Fruit fly (Drosophila melanogaster): ENCODE data around the gene CG6118.

The CG6118 gene

dm6 chr3R:15371833-15372232, 62.7 kb downstream of the CG6118 start, which contains the start of the genes Ccm3 and CG6136 (continued):
- TF ChIP-seq CG15696 (tag; optimal IDR thresholded peaks at IDR 0.05) = no peak
- TF ChIP-seq sug (tag; optimal IDR thresholded peaks at IDR 0.05) = peak; percentile 58
- TF ChIP-seq CG5953 (GFP tag; IDR thresholded peaks at IDR 0.05) = no peak
- TF ChIP-seq unpg (GFP tag; optimal IDR thresholded peaks at IDR 0.05) = peak; percentile 36
- no peak for TF ChIP-seq Sry-β (GFP tag; optimal IDR thresholded peaks at IDR 0.05)
- TF ChIP-seq Hey (tag; optimal IDR thresholded peaks at IDR 0.05) = no peak
- no peak for TF ChIP-seq sr (GFP tag; IDR thresholded peaks at IDR 0.05)
- TF ChIP-seq pnt (GFP tag; optimal IDR thresholded peaks at IDR 0.05) = no peak
- peak; percentile 89 for TF ChIP-seq tna (GFP tag; IDR thresholded peaks at IDR 0.05; ENCODE audit: partially characterized antibody)
- peak; percentile 52 for TF ChIP-seq CG6765 (GFP tag; optimal IDR thresholded peaks at IDR 0.05)
- no peak for TF ChIP-seq CG6175 (GFP tag; IDR thresholded peaks at IDR 0.05)
- TF ChIP-seq CG30020 (tag; optimal IDR thresholded peaks at IDR 0.05) = peak; percentile 19
- no peak for TF ChIP-seq Spps (tag; optimal IDR thresholded peaks at IDR 0.05)
- TF ChIP-seq H2.0 (GFP tag; IDR thresholded peaks at IDR 0.05) = peak; percentile 24
- TF ChIP-seq CG8281 (tag; optimal IDR thresholded peaks at IDR 0.05) = no peak
- TF ChIP-seq sob (GFP tag; IDR thresholded peaks at IDR 0.05) = peak; percentile 84
- no peak for TF ChIP-seq CG15073 (GFP tag; optimal IDR thresholded peaks at IDR 0.05)
- TF ChIP-seq CG6854 (GFP tag; optimal IDR thresholded peaks at IDR 0.05) = no peak
- no peak for TF ChIP-seq CkIIα-i1 (GFP tag; IDR thresholded peaks at IDR 0.05)
- TF ChIP-seq CG7786 (GFP tag; optimal IDR thresholded peaks at IDR 0.05) = peak; percentile 62
- TF ChIP-seq dpn (GFP tag; optimal IDR thresholded peaks at IDR 0.05) = peak; percentile 54 to 55
- peak; percentile 87 for TF ChIP-seq mld (GFP tag; IDR thresholded peaks at IDR 0.05; ENCODE audit: partially characterized antibody)
- peak; percentile 96 for TF ChIP-seq Bgb (GFP tag; IDR thresholded peaks at IDR 0.05; ENCODE audit: partially characterized antibody)
- TF ChIP-seq dm (GFP tag; optimal IDR thresholded peaks at IDR 0.05) = peak; percentile 2
- peak; percentile 3 for TF ChIP-seq CG13424 (tag; optimal IDR thresholded peaks at IDR 0.05)
- no peak for TF ChIP-seq fd3F (GFP tag; optimal IDR thresholded peaks at IDR 0.05)
- TF ChIP-seq sqz (GFP tag; optimal IDR thresholded peaks at IDR 0.05) = no peak
- no peak for TF ChIP-seq CG4707 (GFP tag; optimal IDR thresholded peaks at IDR 0.05)
- peak; percentile 62 for TF ChIP-seq CG32532 (GFP tag; IDR thresholded peaks at IDR 0.05)
- TF ChIP-seq Hr51 (GFP tag; optimal IDR thresholded peaks at IDR 0.05) = peak in 1 of 2 experiments; percentile 23
- TF ChIP-seq CG6272 (GFP tag; IDR thresholded peaks at IDR 0.05) = 0 out of 2 replicates have a peak, but pooled peaks have one; percentile 10
- peak; percentile 25 for TF ChIP-seq CG9727 (GFP tag; optimal IDR thresholded peaks at IDR 0.05)
- peak; percentile 92 for TF ChIP-seq unc-4 (GFP tag; IDR thresholded peaks at IDR 0.05; ENCODE audit: partially characterized antibody)
- no peak for TF ChIP-seq Atf-2 (GFP tag; optimal IDR thresholded peaks at IDR 0.05)
- TF ChIP-seq CG31388 (GFP tag; optimal IDR thresholded peaks at IDR 0.05) = no peak
- peak; percentile 81 for TF ChIP-seq CHES-1-like (GFP tag; optimal IDR thresholded peaks at IDR 0.05)
- TF ChIP-seq CG18011 (GFP tag; optimal IDR thresholded peaks at IDR 0.05) = no peak
- TF ChIP-seq jigr1 (GFP tag; IDR thresholded peaks at IDR 0.05) = no peak
- no peak for TF ChIP-seq ATbp (GFP tag; optimal IDR thresholded peaks at IDR 0.05)
- TF ChIP-seq HmgD (GFP tag; optimal IDR thresholded peaks at IDR 0.05) = peak; percentile 49
- TF ChIP-seq odd (GFP tag; optimal IDR thresholded peaks at IDR 0.05) = peak; percentile 13
- TF ChIP-seq cwo (GFP tag; optimal IDR thresholded peaks at IDR 0.05) = no peak
- peak; percentile 89 for TF ChIP-seq BEAF-32 (GFP tag; optimal IDR thresholded peaks at IDR 0.05)
- no peak for TF ChIP-seq pum (GFP tag; optimal IDR thresholded peaks at IDR 0.05)
- 0 out of 2 replicates have a peak, but pooled peaks have one; percentile 8 for TF ChIP-seq Taf1 (GFP tag; IDR thresholded peaks at IDR 0.05)
- TF ChIP-seq Vsx1 (GFP tag; optimal IDR thresholded peaks at IDR 0.05) = no peak
- no peak for TF ChIP-seq kay (GFP tag; optimal IDR thresholded peaks at IDR 0.05)
- peak; percentile 46 for TF ChIP-seq CG4282 (GFP tag; optimal IDR thresholded peaks at IDR 0.05)
- TF ChIP-seq Ssrp (tag; optimal IDR thresholded peaks at IDR 0.05) = no peak
- no peak for TF ChIP-seq CG10462 (GFP tag; optimal IDR thresholded peaks at IDR 0.05)

Measured in whole organism, embryonic.